Worm (Caenorhabditis elegans): Measurements from ENCODE around the gene C23F12.3.

ce11 chrX:9369927-9370326, 21.5 kb upstream of the C23F12.3 start:
- TF ChIP-seq nhr-12 (tag; optimal IDR thresholded peaks at IDR 0.05), result no peak
- no peak for TF ChIP-seq unc-39 (tag; optimal IDR thresholded peaks at IDR 0.05)
- no peak for TF ChIP-seq snpc-4 (tag; optimal IDR thresholded peaks at IDR 0.05)

All from whole organism, mixed stage, embryonic.